Worm (Caenorhabditis elegans) whole organism, L1 larva: ENCODE results near the gene sas-4.

ENCODE experiments used
- C16A3.4 ChIP-seq: fragments of 150-350 bp; optimal IDR thresholded peaks from 2 replicates; lab custom pipeline; 2014; ENCODE audit warnings: missing biosample characterization, missing genetic modification characterization
- F16B12.6 ChIP-seq: fragments of 150-350 bp; optimal IDR thresholded peaks from 2 replicates; lab custom pipeline; 2014; ENCODE audit warnings: missing biosample characterization, missing genetic modification characterization
- aha-1 ChIP-seq: fragments of 150-350 bp; optimal IDR thresholded peaks from 2 replicates; lab custom pipeline; 2014; ENCODE audit warnings: missing biosample characterization, missing genetic modification characterization
- blmp-1 ChIP-seq: fragments of 150-350 bp; optimal IDR thresholded peaks from 2 replicates; lab custom pipeline; 2014; ENCODE audit warnings: missing biosample characterization, missing genetic modification characterization
- ceh-8 ChIP-seq: fragments of 200-800 bp; sonication (Bioruptor generic); optimal IDR thresholded peaks from 2 replicates; lab custom pipeline; 2018; ENCODE audit warnings: mild to moderate bottlenecking, missing genetic modification characterization, moderate library complexity, missing compliant biosample characterization
- ceh-82 ChIP-seq, 3 experiments: fragments of 150-350 bp in 1 of 3; sonication (generic microtip) in 2 of 3; optimal IDR thresholded peaks; 2 replicates each; lab custom pipeline; 2014 to 2017; ENCODE audit warnings: missing biosample characterization in 3 of 3, missing genetic modification characterization in 3 of 3
- ceh-90 ChIP-seq: sonication (generic microtip); optimal IDR thresholded peaks from 2 replicates; lab custom pipeline; 2016; ENCODE audit warnings: missing genetic modification characterization, missing compliant biosample characterization
- dpl-1 ChIP-seq, 3 experiments: fragments of 150-350 bp in 2 of 3; sonication (generic microtip) in 1 of 3; optimal IDR thresholded peaks; 2 replicates each; lab custom pipeline; 2014 to 2017; ENCODE audit warnings: missing biosample characterization in 3 of 3, missing genetic modification characterization in 3 of 3, missing genetic modification reagents in 3 of 3
- dsc-1 ChIP-seq: sonication (generic microtip); optimal IDR thresholded peaks from 2 replicates; lab custom pipeline; 2016; ENCODE audit warnings: mild to moderate bottlenecking, missing genetic modification characterization, missing compliant biosample characterization
- efl-1 ChIP-seq, 4 experiments: fragments of 150-350 bp; optimal IDR thresholded peaks in 3 of 4; peaks in 1 of 4; 1 replicate in 1 of 4; 2 replicates in 3 of 4; lab custom pipeline; 2014; ENCODE audit warnings: missing biosample characterization in 2 of 4, missing genetic modification characterization in 2 of 4, missing genetic modification reagents in 2 of 4
- efl-3 ChIP-seq: fragments of 200-800 bp; sonication (Bioruptor generic); optimal IDR thresholded peaks from 2 replicates; lab custom pipeline; 2018; ENCODE audit warnings: mild to moderate bottlenecking, missing genetic modification characterization, missing compliant biosample characterization
- egl-13 ChIP-seq: sonication (generic microtip); optimal IDR thresholded peaks from 2 replicates; lab custom pipeline; 2016; ENCODE audit warnings: missing genotype, missing genetic modification reagents, missing genetic modification characterization, missing compliant biosample characterization
- egl-27 ChIP-seq, 2 experiments: fragments of 150-350 bp in 1 of 2; sonication (generic microtip); optimal IDR thresholded peaks; 3 replicates each; lab custom pipeline; 2017 to 2018; ENCODE audit warnings: missing biosample characterization in 2 of 2, missing genetic modification characterization in 2 of 2, missing genetic modification reagents in 2 of 2
- elt-2 ChIP-seq: sonication (generic microtip); optimal IDR thresholded peaks from 2 replicates; lab custom pipeline; 2016; ENCODE audit warnings: missing genetic modification characterization, mild to moderate bottlenecking, inconsistent platforms, missing compliant biosample characterization, missing genetic modification reagents
- fkh-8 ChIP-seq: sonication (generic microtip); optimal IDR thresholded peaks from 2 replicates; lab custom pipeline; 2016; ENCODE audit warnings: mild to moderate bottlenecking, missing genetic modification characterization, missing compliant biosample characterization
- fos-1 ChIP-seq: fragments of 150-350 bp; optimal IDR thresholded peaks from 2 replicates; lab custom pipeline; 2014; ENCODE audit warnings: missing biosample characterization, missing genetic modification characterization
- grh-1 ChIP-seq: fragments of 200-800 bp; sonication (Bioruptor generic); IDR thresholded peaks from 2 replicates; pipeline ENCODE4 v1.3.6; 2022; ENCODE audit warnings: missing genetic modification reagents, missing genetic modification characterization, missing compliant biosample characterization
- hlh-17 ChIP-seq: fragments of 200-800 bp; sonication (Bioruptor generic); optimal IDR thresholded peaks from 2 replicates; lab custom pipeline; 2018; ENCODE audit warnings: missing genetic modification characterization, mild to moderate bottlenecking, missing compliant biosample characterization, moderate library complexity, borderline replicate concordance
- hlh-4 ChIP-seq: sonication (generic microtip); optimal IDR thresholded peaks from 2 replicates; lab custom pipeline; 2016; ENCODE audit warnings: mild to moderate bottlenecking, missing genetic modification characterization, missing compliant biosample characterization
- irx-1 ChIP-seq: sonication (generic microtip); optimal IDR thresholded peaks from 2 replicates; lab custom pipeline; 2016; ENCODE audit warnings: missing genetic modification characterization, missing compliant biosample characterization
- isw-1 ChIP-seq: fragments of 200-800 bp; sonication (Bioruptor generic); IDR thresholded peaks from 2 replicates; pipeline ENCODE4 v1.3.6; 2022; ENCODE audit warnings: missing genetic modification characterization, missing compliant biosample characterization
- jun-1 ChIP-seq: fragments of 150-350 bp; optimal IDR thresholded peaks from 2 replicates; lab custom pipeline; 2014; ENCODE audit warnings: missing biosample characterization, missing genetic modification reagents, missing genetic modification characterization
- lin-13 ChIP-seq: fragments of 150-350 bp; optimal IDR thresholded peaks from 2 replicates; lab custom pipeline; 2014; ENCODE audit warnings: missing biosample characterization, missing genetic modification reagents, missing genetic modification characterization
- lin-35 ChIP-seq, 2 experiments: fragments of 150-350 bp; optimal IDR thresholded peaks; 2 replicates each; lab custom pipeline; 2014; ENCODE audit warnings: missing biosample characterization in 2 of 2, missing genetic modification characterization in 2 of 2, missing genetic modification reagents in 2 of 2
- lsy-2 ChIP-seq, 2 experiments: fragments of 150-350 bp; optimal IDR thresholded peaks; 2 replicates each; lab custom pipeline; 2014; ENCODE audit warnings: missing biosample characterization in 2 of 2, missing genetic modification characterization in 2 of 2
- mdl-1 ChIP-seq, 2 experiments: fragments of 150-350 bp; optimal IDR thresholded peaks; 2 replicates each; lab custom pipeline; 2014 to 2017; ENCODE audit warnings: missing biosample characterization in 2 of 2, missing genetic modification characterization in 2 of 2, inconsistent platforms in 1 of 2
- mef-2 ChIP-seq: fragments of 150-350 bp; optimal IDR thresholded peaks from 2 replicates; lab custom pipeline; 2014; ENCODE audit warnings: missing biosample characterization, missing genetic modification characterization
- nhr-12 ChIP-seq: sonication (generic microtip); optimal IDR thresholded peaks from 2 replicates; lab custom pipeline; 2017; ENCODE audit warnings: missing biosample characterization, missing genetic modification characterization
- nhr-20 ChIP-seq: sonication (generic microtip); optimal IDR thresholded peaks from 2 replicates; lab custom pipeline; 2016; ENCODE audit warnings: mild to moderate bottlenecking, missing genetic modification characterization, missing compliant biosample characterization
- nhr-47 ChIP-seq: sonication (generic microtip); optimal IDR thresholded peaks from 2 replicates; lab custom pipeline; 2016; ENCODE audit warnings: mild to moderate bottlenecking, missing genetic modification characterization, moderate library complexity, missing compliant biosample characterization
- nhr-71 ChIP-seq: sonication (generic microtip); optimal IDR thresholded peaks from 2 replicates; lab custom pipeline; 2016; ENCODE audit warnings: mild to moderate bottlenecking, missing genetic modification characterization, moderate library complexity, missing compliant biosample characterization
- nhr-85 ChIP-seq: sonication (generic microtip); peaks from one replicate; lab custom pipeline; 2016; ENCODE audit warnings: missing genetic modification characterization, inconsistent platforms, missing compliant biosample characterization
- nhr-90 ChIP-seq: sonication (generic microtip); optimal IDR thresholded peaks from 2 replicates; lab custom pipeline; 2016; ENCODE audit warnings: mild to moderate bottlenecking, missing genetic modification characterization, missing compliant biosample characterization; ENCODE audit not compliant: poor library complexity
- pag-3 ChIP-seq: sonication (generic microtip); optimal IDR thresholded peaks from 2 replicates; lab custom pipeline; 2017; ENCODE audit warnings: missing genetic modification characterization, mild to moderate bottlenecking, missing compliant biosample characterization, antibody characterized with exemption, borderline replicate concordance; ENCODE audit not compliant: insufficient read depth
- rnt-1 ChIP-seq: sonication (generic microtip); optimal IDR thresholded peaks from 2 replicates; lab custom pipeline; 2016; ENCODE audit warnings: mild to moderate bottlenecking, missing genetic modification characterization, moderate library complexity, missing compliant biosample characterization
- skn-1 ChIP-seq: fragments of 150-350 bp; optimal IDR thresholded peaks from 2 replicates; lab custom pipeline; 2014; ENCODE audit warnings: missing biosample characterization, missing genetic modification characterization
- snu-23 ChIP-seq: sonication (generic microtip); optimal IDR thresholded peaks from 2 replicates; lab custom pipeline; 2016; ENCODE audit warnings: missing genetic modification characterization, missing compliant biosample characterization
- sup-37 ChIP-seq: fragments of 200-800 bp; sonication (Bioruptor generic); optimal IDR thresholded peaks from 2 replicates; lab custom pipeline; 2018; ENCODE audit warnings: mild to moderate bottlenecking, missing genetic modification characterization, missing compliant biosample characterization
- unc-30 ChIP-seq: sonication (generic microtip); optimal IDR thresholded peaks from 2 replicates; lab custom pipeline; 2017; ENCODE audit warnings: missing biosample characterization, missing genetic modification characterization
- xbp-1 ChIP-seq: sonication (generic microtip); optimal IDR thresholded peaks from 2 replicates; lab custom pipeline; 2016; ENCODE audit warnings: missing genetic modification characterization, missing compliant biosample characterization
- zag-1 ChIP-seq: fragments of 150-350 bp; optimal IDR thresholded peaks from 2 replicates; lab custom pipeline; 2014; ENCODE audit warnings: missing biosample characterization, missing genetic modification characterization

The sas-4 gene

ce11 chrIII:8319100-8319499 lies 712 bp upstream of the sas-4 start, which contains the start of gene F10E9.11 (continued):
- peak; percentile 85 for TF ChIP-seq xbp-1 (tag; lab: Kevin White, UChicago)
- TF ChIP-seq F16B12.6: peak; percentile 67
- peak; percentile 30 for TF ChIP-seq fos-1 (tag; lab: Kevin White, UChicago)
- peak; percentile 76 for TF ChIP-seq isw-1 (GFP tag; lab: Robert Waterston, UW)
- peak; percentile 86 for TF ChIP-seq fkh-8 (tag; lab: Kevin White, UChicago)
- peak; percentile 98 for TF ChIP-seq lin-35 (GFP tag; optimal IDR thresholded peaks at IDR 0.05; lab: Kevin White, UChicago)
- peak; percentile 93 for TF ChIP-seq nhr-71
- TF ChIP-seq zag-1 (tag; lab: Kevin White, UChicago): no peak
- no peak for TF ChIP-seq hlh-4 (tag; lab: Kevin White, UChicago)
- no peak for TF ChIP-seq mef-2
- TF ChIP-seq nhr-90 (tag; lab: Kevin White, UChicago): peak; percentile 93
- TF ChIP-seq sup-37 (GFP tag; lab: Kevin White, UChicago): no peak
- peak; percentile 76 for TF ChIP-seq skn-1
- TF ChIP-seq nhr-20 (tag; lab: Kevin White, UChicago): peak; percentile 86
- peak in 1 of 2 experiments; percentile 62 for TF ChIP-seq mdl-1 (tag; optimal IDR thresholded peaks at IDR 0.05; lab: Kevin White, UChicago)
- no peak for TF ChIP-seq aha-1 (tag; lab: Kevin White, UChicago)
- no peak for TF ChIP-seq egl-27 (tag; optimal IDR thresholded peaks at IDR 0.05; lab: Kevin White, UChicago)
- TF ChIP-seq nhr-12: no peak
- no peak; the same call in 1 of the 2 replicates for TF ChIP-seq grh-1
- peak; percentile 98 for TF ChIP-seq rnt-1 (tag; lab: Kevin White, UChicago)
- TF ChIP-seq efl-3 (GFP tag; lab: Kevin White, UChicago): no peak
- TF ChIP-seq lsy-2 (tag; optimal IDR thresholded peaks at IDR 0.05; lab: Kevin White, UChicago): peak; percentile 88 to 92
- peak; percentile 71 to 77 (median 74) for TF ChIP-seq ceh-82 (tag; optimal IDR thresholded peaks at IDR 0.05; lab: Kevin White, UChicago)
- peak; percentile 76 for TF ChIP-seq jun-1 (tag; lab: Kevin White, UChicago)
- no peak for TF ChIP-seq pag-3 (tag; lab: Kevin White, UChicago)
- TF ChIP-seq dsc-1 (tag; lab: Kevin White, UChicago): peak; percentile 92
- no peak for TF ChIP-seq hlh-17 (GFP tag; lab: Kevin White, UChicago)
- TF ChIP-seq snu-23 (GFP tag; lab: Kevin White, UChicago): peak; percentile 91
- TF ChIP-seq ceh-8 (GFP tag; lab: Kevin White, UChicago): peak; percentile 45
- TF ChIP-seq lin-13 (GFP tag; lab: Kevin White, UChicago): peak; percentile 75
- TF ChIP-seq ceh-90 (tag; lab: Kevin White, UChicago): peak; percentile 92
- TF ChIP-seq, all 84 proteins: peak for 55

ce11 chrIII:8312393-8312792 lies 6.0 kb downstream of the sas-4 start, which contains the start of gene F10E9.2:
F10E9.2 (plus strand) TSS chrIII:8312693.
- no peak for TF ChIP-seq elt-2 (tag; lab: Kevin White, UChicago)
- TF ChIP-seq nhr-47 (tag; lab: Kevin White, UChicago): no peak
- no peak for TF ChIP-seq ceh-90 (tag; lab: Kevin White, UChicago)
- no peak for TF ChIP-seq mdl-1 (tag; optimal IDR thresholded peaks at IDR 0.05; lab: Kevin White, UChicago)
- TF ChIP-seq egl-13 (tag; lab: Kevin White, UChicago): no peak

ce11 chrIII:8310239-8311057 lies 7.9 kb downstream of the sas-4 start, which contains the start of gene F10E9.3:
F10E9.3 (plus strand) TSS chrIII:8311007.
- TF ChIP-seq lin-35 (GFP tag; optimal IDR thresholded peaks at IDR 0.05; lab: Kevin White, UChicago) (peak; percentile 3 to 72), nhr-85 (peak; percentile 78), skn-1 (peak; percentile 21), dpl-1 (GFP tag; optimal IDR thresholded peaks at IDR 0.05; lab: Kevin White, UChicago) (peak in 2 of 3 experiments; percentile 36 to 55), fos-1 (tag; lab: Kevin White, UChicago) (no peak), snu-23 (GFP tag; lab: Kevin White, UChicago) (peak; percentile 23), irx-1 (no peak), blmp-1 (peak; percentile 50), C16A3.4 (peak; percentile 3), efl-1 (optimal IDR thresholded peaks at IDR 0.05; lab: Kevin White, UChicago) (peak; percentile 42 to 58), efl-1 (GFP tag; optimal IDR thresholded peaks at IDR 0.05 in 1 of 2; lab: Kevin White, UChicago) (peak; percentile 16 to 86), unc-30 (tag; lab: Kevin White, UChicago) (no peak), rnt-1 (tag; lab: Kevin White, UChicago) (peak; percentile 27), lsy-2 (tag; optimal IDR thresholded peaks at IDR 0.05; lab: Kevin White, UChicago) (peak; percentile 80 to 97)
